Fruit fly (Drosophila melanogaster) whole organism, embryonic: ENCODE measurements around the gene Tango5.

Source experiments
- Antp ChIP-seq: fragments of 200-800 bp; sonication (Bioruptor generic); optimal IDR thresholded peaks from 3 replicates; lab custom pipeline; 2016; ENCODE audit warnings: missing biosample characterization, missing genetic modification characterization
- CG1024 ChIP-seq: fragments of 200-800 bp; sonication (Bioruptor generic); IDR thresholded peaks from 2 replicates; pipeline ENCODE4 v1.3.6; 2022; ENCODE audit warnings: missing biosample characterization, missing genetic modification characterization
- CG11695 ChIP-seq: fragments of 200-800 bp; sonication (Bioruptor generic); IDR thresholded peaks from 3 replicates; pipeline ENCODE4 v1.3.6; 2022; ENCODE audit warnings: missing biosample characterization, missing genetic modification characterization
- CG15696 ChIP-seq: fragments of 200-800 bp; sonication (Bioruptor generic); optimal IDR thresholded peaks from 2 replicates; lab custom pipeline; 2019; ENCODE audit warnings: missing biosample characterization, mild to moderate bottlenecking, missing genetic modification characterization, moderate library complexity
- CG17359 ChIP-seq: fragments of 200-800 bp; sonication (Bioruptor generic); optimal IDR thresholded peaks from 3 replicates; lab custom pipeline; 2018; ENCODE audit warnings: missing biosample characterization, mild to moderate bottlenecking, missing genetic modification characterization, moderate library complexity
- CG17802 ChIP-seq: fragments of 200-800 bp; sonication (Bioruptor generic); optimal IDR thresholded peaks from 2 replicates; lab custom pipeline; 2018; ENCODE audit warnings: missing biosample characterization, mild to moderate bottlenecking, missing genetic modification characterization, moderate library complexity
- CG1832 ChIP-seq: fragments of 200-800 bp; sonication (Bioruptor generic); optimal IDR thresholded peaks from 2 replicates; lab custom pipeline; 2017; ENCODE audit warnings: missing biosample characterization, mild to moderate bottlenecking, missing genetic modification characterization, inconsistent platforms
- CG18476 ChIP-seq: fragments of 200-800 bp; sonication (Bioruptor generic); optimal IDR thresholded peaks from 2 replicates; lab custom pipeline; 2016; ENCODE audit warnings: missing biosample characterization, mild to moderate bottlenecking, missing genetic modification characterization
- CG18764 ChIP-seq: fragments of 200-800 bp; sonication (Bioruptor generic); optimal IDR thresholded peaks from 3 replicates; lab custom pipeline; 2016; ENCODE audit warnings: missing biosample characterization, missing genetic modification characterization
- CG30431 ChIP-seq: fragments of 200-800 bp; sonication (Bioruptor generic); optimal IDR thresholded peaks from 2 replicates; lab custom pipeline; 2017; ENCODE audit warnings: missing biosample characterization, missing genetic modification characterization
- CG31224 ChIP-seq: fragments of 200-800 bp; sonication (Bioruptor generic); IDR thresholded peaks from 2 replicates; pipeline ENCODE4 v1.3.6; 2022; ENCODE audit warnings: missing biosample characterization, missing genetic modification characterization
- CG32772 ChIP-seq: fragments of 200-800 bp; sonication (Bioruptor generic); IDR thresholded peaks from 2 replicates; pipeline ENCODE4 v1.3.6; 2022; ENCODE audit warnings: missing biosample characterization, missing genetic modification characterization
- CG34376 ChIP-seq: fragments of 200-800 bp; sonication (Bioruptor generic); optimal IDR thresholded peaks from 2 replicates; lab custom pipeline; 2018; ENCODE audit warnings: missing biosample characterization, mild to moderate bottlenecking, missing genetic modification characterization
- CG34422 ChIP-seq: fragments of 200-800 bp; sonication (Bioruptor generic); IDR thresholded peaks from 3 replicates; pipeline ENCODE4 v1.3.6; 2022; ENCODE audit warnings: missing biosample characterization, missing genetic modification characterization
- CG3847 ChIP-seq: fragments of 200-800 bp; sonication (Bioruptor generic); IDR thresholded peaks from 2 replicates; pipeline ENCODE4 v1.3.6; 2022; ENCODE audit warnings: missing biosample characterization, missing genetic modification characterization
- CG4360 ChIP-seq: fragments of 200-800 bp; sonication (Bioruptor generic); IDR thresholded peaks from 2 replicates; pipeline ENCODE4 v1.3.6; 2022; ENCODE audit warnings: missing biosample characterization, missing genetic modification characterization
- CG6272 ChIP-seq: fragments of 200-800 bp; sonication (Bioruptor generic); IDR thresholded peaks from 2 replicates; pipeline ENCODE4 v1.3.6; 2022; ENCODE audit warnings: missing biosample characterization, missing genetic modification characterization
- CG6654 ChIP-seq: fragments of 200-800 bp; sonication (Bioruptor generic); optimal IDR thresholded peaks from 2 replicates; lab custom pipeline; 2017; ENCODE audit warnings: missing biosample characterization, mild to moderate bottlenecking, missing genetic modification characterization
- CG6813 ChIP-seq: fragments of 200-800 bp; sonication (Bioruptor generic); optimal IDR thresholded peaks from 2 replicates; lab custom pipeline; 2017; ENCODE audit warnings: missing biosample characterization, missing genetic modification characterization, mild to moderate bottlenecking, moderate library complexity, missing genetic modification reagents
- CG7963 ChIP-seq: fragments of 200-800 bp; sonication (Bioruptor generic); IDR thresholded peaks from 3 replicates; pipeline ENCODE4 v1.3.6; 2022; ENCODE audit warnings: missing biosample characterization, missing genetic modification characterization; ENCODE audit not compliant: partially characterized antibody
- CG8388 ChIP-seq: fragments of 200-800 bp; sonication (Bioruptor generic); optimal IDR thresholded peaks from 2 replicates; lab custom pipeline; 2019; ENCODE audit warnings: missing biosample characterization, mild to moderate bottlenecking, missing genetic modification characterization, moderate library complexity
- CkIIα-i1 ChIP-seq: fragments of 200-800 bp; sonication (Bioruptor generic); IDR thresholded peaks from 2 replicates; pipeline ENCODE4 v1.3.6; 2022; ENCODE audit warnings: missing biosample characterization, missing genetic modification characterization
- Dll ChIP-seq: fragments of 200-800 bp; sonication (Bioruptor generic); IDR thresholded peaks from 4 replicates; pipeline ENCODE4 v1.3.6; 2022; ENCODE audit warnings: missing biosample characterization, missing genetic modification characterization; ENCODE audit not compliant: partially characterized antibody
- Gug ChIP-seq: fragments of 200-800 bp; sonication (Bioruptor generic); IDR thresholded peaks from 4 replicates; pipeline ENCODE4 v1.3.6; 2022; ENCODE audit warnings: missing biosample characterization, missing genetic modification characterization
- H15 ChIP-seq: fragments of 200-800 bp; sonication (Bioruptor generic); IDR thresholded peaks from 3 replicates; pipeline ENCODE4 v1.3.6; 2022; ENCODE audit warnings: missing biosample characterization, missing genetic modification characterization
- Hmx ChIP-seq: fragments of 200-800 bp; sonication (Bioruptor generic); optimal IDR thresholded peaks from 2 replicates; lab custom pipeline; 2016; ENCODE audit warnings: missing biosample characterization, missing genetic modification characterization
- Hr3 ChIP-seq: fragments of 200-800 bp; sonication (Bioruptor generic); optimal IDR thresholded peaks from 3 replicates; lab custom pipeline; 2016; ENCODE audit warnings: missing biosample characterization, missing genetic modification characterization
- Lpt ChIP-seq: fragments of >200 bp; optimal IDR thresholded peaks from 2 replicates; lab custom pipeline; 2018; ENCODE audit warnings: missing biosample characterization, missing genetic modification characterization
- Spps ChIP-seq: fragments of 200-800 bp; sonication (Bioruptor generic); optimal IDR thresholded peaks from 2 replicates; lab custom pipeline; 2018; ENCODE audit warnings: missing biosample characterization, mild to moderate bottlenecking, missing genetic modification characterization
- amos ChIP-seq: fragments of 200-800 bp; sonication (Bioruptor generic); IDR thresholded peaks from 2 replicates; pipeline ENCODE4 v1.3.6; 2022; ENCODE audit warnings: missing biosample characterization, missing genetic modification characterization; ENCODE audit not compliant: partially characterized antibody
- br ChIP-seq: fragments of >200 bp; optimal IDR thresholded peaks from 2 replicates; lab custom pipeline; 2017
- cas ChIP-seq: fragments of 200-800 bp; sonication (Bioruptor generic); IDR thresholded peaks from 2 replicates; pipeline ENCODE4 v1.3.6; 2022; ENCODE audit warnings: missing biosample characterization, missing genetic modification characterization
- cato ChIP-seq: fragments of 200-800 bp; sonication (Bioruptor generic); optimal IDR thresholded peaks from 2 replicates; lab custom pipeline; 2016; ENCODE audit warnings: missing biosample characterization, missing genetic modification characterization, borderline replicate concordance
- dm ChIP-seq: fragments of 200-800 bp; sonication (Bioruptor generic); optimal IDR thresholded peaks from 3 replicates; lab custom pipeline; 2016; ENCODE audit warnings: missing biosample characterization, missing genetic modification characterization
- fd96Cb ChIP-seq: fragments of 200-800 bp; sonication (Bioruptor generic); optimal IDR thresholded peaks from 2 replicates; lab custom pipeline; 2018; ENCODE audit warnings: missing biosample characterization, mild to moderate bottlenecking, missing genetic modification characterization, moderate library complexity
- gfzf ChIP-seq: fragments of 200-800 bp; sonication (Bioruptor generic); optimal IDR thresholded peaks from 2 replicates; lab custom pipeline; 2016; ENCODE audit warnings: missing biosample characterization, mild to moderate bottlenecking, missing genetic modification characterization, moderate library complexity
- h ChIP-seq: fragments of >200 bp; optimal IDR thresholded peaks from 2 replicates; lab custom pipeline; 2017
- kah ChIP-seq: fragments of 200-800 bp; sonication (Bioruptor generic); optimal IDR thresholded peaks from 2 replicates; lab custom pipeline; 2018; ENCODE audit warnings: missing biosample characterization, mild to moderate bottlenecking, missing genetic modification characterization
- kni ChIP-seq: fragments of 200-800 bp; sonication (Bioruptor generic); optimal IDR thresholded peaks from 3 replicates; lab custom pipeline; 2017; ENCODE audit warnings: mild to moderate bottlenecking, missing biosample characterization, missing genetic modification reagents, missing genetic modification characterization
- knrl ChIP-seq: fragments of 200-800 bp; sonication (Bioruptor generic); IDR thresholded peaks from 3 replicates; pipeline ENCODE4 v1.3.6; 2022; ENCODE audit warnings: missing biosample characterization, missing genetic modification characterization; ENCODE audit not compliant: partially characterized antibody
- lilli ChIP-seq: fragments of 200-800 bp; sonication (Bioruptor generic); optimal IDR thresholded peaks from 3 replicates; lab custom pipeline; 2016; ENCODE audit warnings: missing biosample characterization, missing genetic modification characterization
- oc ChIP-seq: fragments of 200-800 bp; sonication (Bioruptor generic); optimal IDR thresholded peaks from 2 replicates; lab custom pipeline; 2018; ENCODE audit warnings: missing biosample characterization, mild to moderate bottlenecking, missing genetic modification characterization, moderate library complexity
- pzg ChIP-seq: fragments of 200-800 bp; sonication (Bioruptor generic); optimal IDR thresholded peaks from 3 replicates; lab custom pipeline; 2018; ENCODE audit warnings: missing biosample characterization, mild to moderate bottlenecking, missing genetic modification characterization, moderate library complexity
- scrt ChIP-seq: fragments of 200-800 bp; sonication (Bioruptor generic); optimal IDR thresholded peaks from 2 replicates; lab custom pipeline; 2018; ENCODE audit warnings: missing biosample characterization, mild to moderate bottlenecking, missing genetic modification characterization, moderate library complexity
- sens ChIP-seq: fragments of 200-800 bp; sonication (Bioruptor generic); peaks from one replicate; lab custom pipeline; 2016; ENCODE audit warnings: missing biosample characterization, missing genetic modification characterization
- sob ChIP-seq: fragments of 200-800 bp; sonication (Bioruptor generic); IDR thresholded peaks from 2 replicates; pipeline ENCODE4 v1.3.6; 2022; ENCODE audit warnings: missing biosample characterization, missing genetic modification characterization
- tap ChIP-seq: fragments of 200-800 bp; optimal IDR thresholded peaks from 3 replicates; lab custom pipeline; 2019; ENCODE audit warnings: missing biosample characterization, mild to moderate bottlenecking, missing genetic modification characterization, moderate library complexity
- z ChIP-seq: fragments of 200-800 bp; sonication (Bioruptor generic); IDR thresholded peaks from 3 replicates; pipeline ENCODE4 v1.3.6; 2022; ENCODE audit warnings: missing biosample characterization, missing genetic modification characterization
- zen ChIP-seq: fragments of 200-800 bp; sonication (Bioruptor generic); optimal IDR thresholded peaks from 3 replicates; lab custom pipeline; 2018; ENCODE audit warnings: missing biosample characterization, mild to moderate bottlenecking, missing genetic modification characterization, moderate library complexity
- zfh1 ChIP-seq: fragments of 200-800 bp; sonication (Bioruptor generic); IDR thresholded peaks from 3 replicates; pipeline ENCODE4 v1.3.6; 2022; ENCODE audit warnings: missing biosample characterization, missing genetic modification characterization

Gene Tango5

dm6 chrX:10737422-10738150, 26.6 kb downstream of the Tango5 start (continued):
- peak; percentile 79 for TF ChIP-seq CG18476
- TF ChIP-seq knrl (GFP tag; lab: Robert Waterston, UW): no peak
- peak; percentile 79 for TF ChIP-seq Hr3 (GFP tag; lab: Kevin White, UChicago)
- peak; percentile 87 for TF ChIP-seq CG34422 (GFP tag; lab: Robert Waterston, UW)
- TF ChIP-seq cas (GFP tag; lab: Robert Waterston, UW): no peak
- TF ChIP-seq CG11695 (GFP tag; lab: Robert Waterston, UW): peak; percentile 80
- TF ChIP-seq tap (tag; lab: Kevin White, UChicago): peak; percentile 91
- TF ChIP-seq CG31224 (GFP tag; lab: Robert Waterston, UW): no peak
- no peak for TF ChIP-seq Dll
- no peak for TF ChIP-seq Lpt (GFP tag; lab: Kevin White, UChicago)
- TF ChIP-seq CG1832 (GFP tag; lab: Kevin White, UChicago): no peak
- TF ChIP-seq CkIIα-i1 (GFP tag; lab: Robert Waterston, UW): peak; percentile 22; the same call in 1 of the 2 replicates
- TF ChIP-seq CG6654: peak; percentile 73
- peak; percentile 77 for TF ChIP-seq CG17802 (tag; lab: Kevin White, UChicago)
- peak; percentile 67 for TF ChIP-seq zen
- no peak for TF ChIP-seq br
- TF ChIP-seq Gug (GFP tag; lab: Robert Waterston, UW): peak; percentile 85
- peak; percentile 76 for TF ChIP-seq lilli (GFP tag; lab: Kevin White, UChicago)
- TF ChIP-seq CG17359: peak; percentile 94
- TF ChIP-seq CG7963: no peak
- peak; percentile 83 for TF ChIP-seq scrt (GFP tag; lab: Kevin White, UChicago)
- TF ChIP-seq pzg (GFP tag; lab: Kevin White, UChicago): peak; percentile 2
- TF ChIP-seq Hmx (GFP tag; lab: Kevin White, UChicago): no peak
- no peak for TF ChIP-seq amos
- TF ChIP-seq gfzf: no peak
- peak; percentile 91 for TF ChIP-seq zfh1 (GFP tag; lab: Robert Waterston, UW)
- TF ChIP-seq oc: peak; percentile 90
- TF ChIP-seq CG6813 (GFP tag; lab: Kevin White, UChicago): peak; percentile 84
- TF ChIP-seq CG34376 (GFP tag; lab: Kevin White, UChicago): peak; percentile 43
- TF ChIP-seq CG18764: peak; percentile 54
- peak; percentile 70 for TF ChIP-seq kah (GFP tag; lab: Kevin White, UChicago)
- 0 out of 2 replicates have a peak, but pooled peaks have one; percentile 54 for TF ChIP-seq CG4360 (GFP tag; lab: Robert Waterston, UW)
- TF ChIP-seq CG1024 (GFP tag; lab: Robert Waterston, UW): peak; percentile 81
- peak; percentile 85 for TF ChIP-seq Antp (GFP tag; lab: Kevin White, UChicago)
- peak; percentile 86 for TF ChIP-seq CG8388
- TF ChIP-seq z (GFP tag; lab: Robert Waterston, UW): peak; percentile 57; the same call in 1 of the 3 replicates
- TF ChIP-seq CG3847 (GFP tag; lab: Robert Waterston, UW): peak; percentile 70
- peak; percentile 84 for TF ChIP-seq CG32772 (GFP tag; lab: Robert Waterston, UW)
- peak; percentile 23 for TF ChIP-seq kni (GFP tag; lab: Kevin White, UChicago)
- TF ChIP-seq sob: peak; percentile 87
- TF ChIP-seq CG30431 (GFP tag; lab: Kevin White, UChicago): peak; percentile 80
- peak; percentile 98 for TF ChIP-seq sens (GFP tag; lab: Kevin White, UChicago)
- TF ChIP-seq cato: peak; percentile 40
- TF ChIP-seq H15 (GFP tag; lab: Robert Waterston, UW): peak; percentile 88
- TF ChIP-seq CG15696 (tag; lab: Kevin White, UChicago): no peak
- no peak for TF ChIP-seq h (lab: Kevin White, UChicago)
- TF ChIP-seq dm: peak; percentile 71
- peak; percentile 90 for TF ChIP-seq fd96Cb
- peak; percentile 82 for TF ChIP-seq CG6272 (GFP tag; lab: Robert Waterston, UW)
- peak; percentile 69 for TF ChIP-seq Spps (tag; lab: Kevin White, UChicago)
